Fruit fly (Drosophila melanogaster) whole organism, embryonic: ENCODE data around the gene schlank.
A peak's percentile ranks its signal among the peaks of the same experiment; 100 is the strongest.

Experiments
- Bgb ChIP-seq: fragments of 200-800 bp; sonication (Bioruptor generic); IDR thresholded peaks from 2 replicates; pipeline ENCODE4 v1.3.6; 2022; ENCODE audit warnings: missing biosample characterization, missing genetic modification characterization; ENCODE audit not compliant: partially characterized antibody
- CG12155 ChIP-seq: fragments of 200-800 bp; sonication (Bioruptor generic); optimal IDR thresholded peaks from 3 replicates; lab custom pipeline; 2016; ENCODE audit warnings: missing biosample characterization, missing genetic modification characterization
- CG12744 ChIP-seq: fragments of 200-800 bp; sonication (Bioruptor generic); optimal IDR thresholded peaks from 2 replicates; lab custom pipeline; 2016; ENCODE audit warnings: missing biosample characterization, missing genetic modification characterization
- CG12942 ChIP-seq: fragments of 200-800 bp; sonication (Bioruptor generic); optimal IDR thresholded peaks from 3 replicates; lab custom pipeline; 2016; ENCODE audit warnings: missing biosample characterization, missing genetic modification characterization
- CG13775 ChIP-seq: fragments of 200-800 bp; sonication (Bioruptor generic); optimal IDR thresholded peaks from 3 replicates; lab custom pipeline; 2017; ENCODE audit warnings: missing biosample characterization, mild to moderate bottlenecking, missing genetic modification characterization
- CG13894 ChIP-seq: fragments of 200-800 bp; sonication (Bioruptor generic); optimal IDR thresholded peaks from 3 replicates; lab custom pipeline; 2018; ENCODE audit warnings: missing biosample characterization, mild to moderate bottlenecking, missing genetic modification characterization, moderate library complexity
- CG14050 ChIP-seq: fragments of 200-800 bp; sonication (Bioruptor generic); IDR thresholded peaks from 3 replicates; pipeline ENCODE4 v1.3.6; 2022; ENCODE audit warnings: missing biosample characterization, missing genetic modification characterization
- CG16779 ChIP-seq: fragments of 200-800 bp; sonication (Bioruptor generic); IDR thresholded peaks from 2 replicates; pipeline ENCODE4 v1.3.6; 2022; ENCODE audit warnings: missing biosample characterization, missing genetic modification characterization
- CG17361 ChIP-seq: fragments of 200-800 bp; sonication (Bioruptor generic); IDR thresholded peaks from 3 replicates; pipeline ENCODE4 v1.3.6; 2022; ENCODE audit warnings: missing biosample characterization, missing genetic modification characterization
- CG18764 ChIP-seq: fragments of 200-800 bp; sonication (Bioruptor generic); optimal IDR thresholded peaks from 3 replicates; lab custom pipeline; 2016; ENCODE audit warnings: missing biosample characterization, missing genetic modification characterization
- CG2202 ChIP-seq: fragments of 200-800 bp; sonication (Bioruptor generic); optimal IDR thresholded peaks from 2 replicates; lab custom pipeline; 2018; ENCODE audit warnings: missing biosample characterization, mild to moderate bottlenecking, missing genetic modification characterization
- CG31441 ChIP-seq: fragments of 200-800 bp; sonication (Bioruptor generic); IDR thresholded peaks from 2 replicates; pipeline ENCODE4 v1.3.6; 2022; ENCODE audit warnings: missing biosample characterization, missing genetic modification characterization
- CG3407 ChIP-seq: fragments of 200-800 bp; sonication (Bioruptor generic); optimal IDR thresholded peaks from 2 replicates; lab custom pipeline; 2018; ENCODE audit warnings: missing biosample characterization, mild to moderate bottlenecking, missing genetic modification characterization
- CG42726 ChIP-seq: fragments of 200-800 bp; sonication (Bioruptor generic); IDR thresholded peaks from 2 replicates; pipeline ENCODE4 v1.3.6; 2022; ENCODE audit warnings: missing biosample characterization, missing genetic modification characterization; ENCODE audit not compliant: partially characterized antibody
- CG4617 ChIP-seq: fragments of 200-800 bp; sonication (Bioruptor generic); optimal IDR thresholded peaks from 3 replicates; lab custom pipeline; 2016; ENCODE audit warnings: missing biosample characterization, missing genetic modification characterization, borderline replicate concordance
- CG6175 ChIP-seq: fragments of 200-800 bp; sonication (Bioruptor generic); IDR thresholded peaks from 3 replicates; pipeline ENCODE4 v1.3.6; 2022; ENCODE audit warnings: missing biosample characterization, missing genetic modification characterization
- CG6813 ChIP-seq: fragments of 200-800 bp; sonication (Bioruptor generic); optimal IDR thresholded peaks from 2 replicates; lab custom pipeline; 2017; ENCODE audit warnings: missing biosample characterization, missing genetic modification characterization, mild to moderate bottlenecking, moderate library complexity, missing genetic modification reagents
- CG7786 ChIP-seq: fragments of 200-800 bp; sonication (Bioruptor generic); optimal IDR thresholded peaks from 2 replicates; lab custom pipeline; 2016; ENCODE audit warnings: missing biosample characterization, missing genetic modification characterization
- CG8290 ChIP-seq, 3 experiments: fragments of 200-800 bp; sonication (Bioruptor generic); optimal IDR thresholded peaks; 2 replicates each; lab custom pipeline; 2016 to 2019; ENCODE audit warnings: missing biosample characterization in 3 of 3, missing genetic modification characterization in 3 of 3, mild to moderate bottlenecking in 2 of 3, moderate library complexity in 1 of 3
- CG8359 ChIP-seq: fragments of 200-800 bp; sonication (Bioruptor generic); optimal IDR thresholded peaks from 2 replicates; lab custom pipeline; 2017; ENCODE audit warnings: missing biosample characterization, mild to moderate bottlenecking, missing genetic modification characterization, borderline replicate concordance
- CG8924 ChIP-seq: fragments of 200-800 bp; optimal IDR thresholded peaks from 3 replicates; lab custom pipeline; 2019; ENCODE audit warnings: missing biosample characterization, mild to moderate bottlenecking, missing genetic modification characterization, moderate library complexity
- CG9876 ChIP-seq: fragments of 200-800 bp; sonication (Bioruptor generic); optimal IDR thresholded peaks from 2 replicates; lab custom pipeline; 2016; ENCODE audit warnings: missing biosample characterization, missing genetic modification characterization
- Camta ChIP-seq: fragments of 200-800 bp; sonication (Bioruptor generic); optimal IDR thresholded peaks from 2 replicates; lab custom pipeline; 2016; ENCODE audit warnings: missing biosample characterization, missing genetic modification characterization
- D19B ChIP-seq: fragments of 200-800 bp; sonication (Bioruptor generic); optimal IDR thresholded peaks from 2 replicates; lab custom pipeline; 2017; ENCODE audit warnings: missing biosample characterization, mild to moderate bottlenecking, missing genetic modification characterization
- Dfd ChIP-seq, 2 experiments: fragments of >200 bp; optimal IDR thresholded peaks; 2 replicates each; lab custom pipeline; 2017; ENCODE audit warnings: missing biosample characterization in 2 of 2, missing genetic modification characterization in 2 of 2
- Dip3 ChIP-seq: fragments of 200-800 bp; sonication (Bioruptor generic); optimal IDR thresholded peaks from 3 replicates; lab custom pipeline; 2016; ENCODE audit warnings: missing biosample characterization, missing genetic modification characterization
- GATAe ChIP-seq: fragments of 200-800 bp; sonication (Bioruptor generic); conservative IDR thresholded peaks from 2 replicates; pipeline ENCODE4 v1.3.6; 2022; ENCODE audit warnings: missing biosample characterization, missing genetic modification characterization
- Hand ChIP-seq: fragments of 200-800 bp; sonication (Bioruptor generic); optimal IDR thresholded peaks from 2 replicates; lab custom pipeline; 2017; ENCODE audit warnings: mild to moderate bottlenecking, missing biosample characterization, missing genetic modification reagents, missing genetic modification characterization
- Lhr ChIP-seq: fragments of 200-800 bp; sonication (Bioruptor generic); optimal IDR thresholded peaks from 3 replicates; lab custom pipeline; 2017; ENCODE audit warnings: mild to moderate bottlenecking, missing biosample characterization, missing genetic modification reagents, missing genetic modification characterization
- Med ChIP-seq: fragments of 200-800 bp; sonication (Bioruptor generic); peaks from one replicate; lab custom pipeline; 2016; ENCODE audit warnings: missing biosample characterization, missing genetic modification characterization, mild to moderate bottlenecking, inconsistent platforms, moderate library complexity
- Mrtf ChIP-seq: fragments of 200-800 bp; sonication (Bioruptor generic); IDR thresholded peaks from 3 replicates; pipeline ENCODE4 v1.3.6; 2022; ENCODE audit warnings: missing biosample characterization, missing genetic modification characterization
- Neu2 ChIP-seq: fragments of 200-800 bp; sonication (Bioruptor generic); optimal IDR thresholded peaks from 3 replicates; lab custom pipeline; 2016; ENCODE audit warnings: missing biosample characterization, missing genetic modification characterization, borderline replicate concordance
- Oli ChIP-seq: fragments of 200-800 bp; sonication (Bioruptor generic); optimal IDR thresholded peaks from 2 replicates; lab custom pipeline; 2018; ENCODE audit warnings: missing biosample characterization, mild to moderate bottlenecking, missing genetic modification characterization, moderate library complexity
- Scr ChIP-seq: fragments of 200-800 bp; sonication (Bioruptor generic); IDR thresholded peaks from 2 replicates; pipeline ENCODE4 v1.3.6; 2022; ENCODE audit warnings: missing biosample characterization, missing genetic modification characterization; ENCODE audit not compliant: partially characterized antibody
- Sry-β ChIP-seq: fragments of 200-800 bp; sonication (Bioruptor generic); optimal IDR thresholded peaks from 2 replicates; lab custom pipeline; 2018; ENCODE audit warnings: missing biosample characterization, mild to moderate bottlenecking, missing genetic modification characterization, moderate library complexity
- ac ChIP-seq: fragments of 200-800 bp; sonication (Bioruptor generic); optimal IDR thresholded peaks from 3 replicates; lab custom pipeline; 2017; ENCODE audit warnings: missing biosample characterization, mild to moderate bottlenecking, missing genetic modification characterization
- bigmax ChIP-seq: fragments of 200-800 bp; sonication (Bioruptor generic); optimal IDR thresholded peaks from 2 replicates; lab custom pipeline; 2018; ENCODE audit warnings: missing biosample characterization, mild to moderate bottlenecking, missing genetic modification characterization
- disco-r ChIP-seq: fragments of 200-800 bp; sonication (Bioruptor generic); optimal IDR thresholded peaks from 2 replicates; lab custom pipeline; 2016; ENCODE audit warnings: missing biosample characterization, missing genetic modification characterization
- fd3F ChIP-seq: fragments of 200-800 bp; sonication (Bioruptor generic); optimal IDR thresholded peaks from 2 replicates; lab custom pipeline; 2018; ENCODE audit warnings: missing biosample characterization, mild to moderate bottlenecking, missing genetic modification characterization, moderate library complexity
- maf-S ChIP-seq: fragments of 200-800 bp; sonication (Bioruptor generic); optimal IDR thresholded peaks from 2 replicates; lab custom pipeline; 2016; ENCODE audit warnings: missing biosample characterization, missing genetic modification characterization
- mam ChIP-seq: fragments of 200-800 bp; sonication (Bioruptor generic); optimal IDR thresholded peaks from 3 replicates; lab custom pipeline; 2016; ENCODE audit warnings: missing biosample characterization, missing genetic modification characterization
- mirr ChIP-seq: fragments of 200-800 bp; sonication (Bioruptor generic); optimal IDR thresholded peaks from 3 replicates; lab custom pipeline; 2018; ENCODE audit warnings: missing biosample characterization, mild to moderate bottlenecking, missing genetic modification characterization
- nom ChIP-seq: fragments of 200-800 bp; sonication (Bioruptor generic); optimal IDR thresholded peaks from 2 replicates; lab custom pipeline; 2017; ENCODE audit warnings: missing biosample characterization, missing genetic modification characterization, mild to moderate bottlenecking, moderate library complexity, missing genetic modification reagents
- onecut ChIP-seq: fragments of 200-800 bp; sonication (Bioruptor generic); IDR thresholded peaks from 2 replicates; pipeline ENCODE4 v1.3.6; 2022; ENCODE audit warnings: missing biosample characterization, missing genetic modification characterization
- org-1 ChIP-seq: fragments of 200-800 bp; sonication (Bioruptor generic); optimal IDR thresholded peaks from 2 replicates; lab custom pipeline; 2017; ENCODE audit warnings: missing biosample characterization, missing genetic modification characterization
- pnt ChIP-seq: fragments of 200-800 bp; sonication (Bioruptor generic); optimal IDR thresholded peaks from 3 replicates; lab custom pipeline; 2016; ENCODE audit warnings: missing biosample characterization, missing genetic modification characterization
- shn ChIP-seq: fragments of 200-800 bp; sonication (Bioruptor generic); optimal IDR thresholded peaks from 3 replicates; lab custom pipeline; 2016; ENCODE audit warnings: missing biosample characterization, missing genetic modification characterization
- sisA ChIP-seq: fragments of 200-800 bp; sonication (Bioruptor generic); IDR thresholded peaks from 2 replicates; pipeline ENCODE4 v1.3.6; 2022; ENCODE audit warnings: missing biosample characterization, missing genetic modification characterization
- toy ChIP-seq: fragments of 200-800 bp; sonication (Bioruptor generic); IDR thresholded peaks from 2 replicates; pipeline ENCODE4 v1.3.6; 2022; ENCODE audit warnings: missing biosample characterization, missing genetic modification characterization
- wor ChIP-seq: fragments of 200-800 bp; sonication (Bioruptor generic); IDR thresholded peaks from 2 replicates; pipeline ENCODE4 v1.3.6; 2022; ENCODE audit warnings: missing biosample characterization, missing genetic modification characterization

Gene schlank

dm6 chrX:6295129-6295539, 28.1 kb upstream of the schlank start, which contains the start of the genes CG15891 and CG3815 (continued):
- peak; percentile 55 for TF ChIP-seq CG8924
- TF ChIP-seq nom = peak; percentile 12
- peak; percentile 34; the same call in 1 of the 2 replicates for TF ChIP-seq onecut
- no peak for TF ChIP-seq CG14050 (GFP tag; lab: Robert Waterston, UW)
- TF ChIP-seq Sry-β (GFP tag; lab: Kevin White, UChicago) = peak; percentile 97
- TF ChIP-seq Oli = peak; percentile 39
- TF ChIP-seq Dfd (GFP tag; optimal IDR thresholded peaks at IDR 0.05; lab: Kevin White, UChicago) = no peak
- no peak for TF ChIP-seq CG9876 (GFP tag; lab: Kevin White, UChicago)
- no peak for TF ChIP-seq disco-r
- peak; percentile 25 for TF ChIP-seq pnt (GFP tag; lab: Kevin White, UChicago)
- peak; percentile 23; the same call in 1 of the 2 replicates for TF ChIP-seq Bgb (GFP tag; lab: Robert Waterston, UW)
- peak; percentile 30 for TF ChIP-seq maf-S (GFP tag; lab: Kevin White, UChicago)
- TF ChIP-seq CG17361 (GFP tag; lab: Robert Waterston, UW) = no peak; the same call in none of the 3 replicates
- TF ChIP-seq CG3407 = no peak
- TF ChIP-seq CG31441 (GFP tag; lab: Robert Waterston, UW) = no peak; the same call in 1 of the 2 replicates
- peak; percentile 17 for TF ChIP-seq Lhr
- TF ChIP-seq fd3F (GFP tag; lab: Kevin White, UChicago) = peak; percentile 25
- no peak for TF ChIP-seq toy (GFP tag; lab: Robert Waterston, UW)
- peak; percentile 57 for TF ChIP-seq CG13894 (tag; lab: Kevin White, UChicago)
- TF ChIP-seq CG12744 (GFP tag; lab: Kevin White, UChicago) = no peak
- TF ChIP-seq ac (GFP tag; lab: Kevin White, UChicago) = no peak
- TF ChIP-seq CG12942 = no peak
- TF ChIP-seq Dip3 = peak; percentile 48
- no peak for TF ChIP-seq bigmax (GFP tag; lab: Kevin White, UChicago)
- TF ChIP-seq CG8290 (GFP tag; optimal IDR thresholded peaks at IDR 0.05; lab: Kevin White, UChicago) = peak; percentile 46
- no peak for TF ChIP-seq CG8290 (tag; optimal IDR thresholded peaks at IDR 0.05; lab: Kevin White, UChicago)
- no peak for TF ChIP-seq CG18764 (GFP tag; lab: Kevin White, UChicago)
- peak; percentile 81 for TF ChIP-seq CG12155 (GFP tag; lab: Kevin White, UChicago)
- no peak for TF ChIP-seq CG6813 (GFP tag; lab: Kevin White, UChicago)
- TF ChIP-seq shn (GFP tag; lab: Kevin White, UChicago) = peak; percentile 53
- no peak for TF ChIP-seq CG6175 (GFP tag; lab: Robert Waterston, UW)
- TF ChIP-seq wor (GFP tag; lab: Robert Waterston, UW) = no peak
- TF ChIP-seq Camta (GFP tag; lab: Kevin White, UChicago) = peak; percentile 33
- TF ChIP-seq CG16779 (GFP tag; lab: Robert Waterston, UW) = no peak
- peak; percentile 55; the same call in 1 of the 2 replicates for TF ChIP-seq Scr (GFP tag; lab: Robert Waterston, UW)
- peak; percentile 90 for TF ChIP-seq Med (GFP tag; lab: Kevin White, UChicago)
- no peak for TF ChIP-seq Mrtf (GFP tag; lab: Robert Waterston, UW)
- TF ChIP-seq mam (GFP tag; lab: Kevin White, UChicago) = peak; percentile 60
- 0 out of 2 replicates have a peak, but pooled peaks have one; percentile 25 for TF ChIP-seq GATAe (GFP tag; lab: Robert Waterston, UW)
- TF ChIP-seq mirr (GFP tag; lab: Kevin White, UChicago) = peak; percentile 33
- TF ChIP-seq D19B (GFP tag; lab: Kevin White, UChicago) = no peak
- no peak for TF ChIP-seq Neu2
- TF ChIP-seq CG42726 (GFP tag; lab: Robert Waterston, UW) = 0 out of 2 replicates have a peak, but pooled peaks have one; percentile 8
- no peak for TF ChIP-seq org-1 (GFP tag; lab: Kevin White, UChicago)
- no peak for TF ChIP-seq CG2202 (tag; lab: Kevin White, UChicago)
- TF ChIP-seq sisA (GFP tag; lab: Robert Waterston, UW) = peak; percentile 51
- TF ChIP-seq CG7786 = peak; percentile 45
- TF ChIP-seq Hand (GFP tag; lab: Kevin White, UChicago) = no peak
- no peak for TF ChIP-seq CG8359
- peak; percentile 67 for TF ChIP-seq CG13775
- peak; percentile 71 for TF ChIP-seq CG4617 (GFP tag; lab: Kevin White, UChicago)
